Fruit fly (Drosophila melanogaster) whole organism, embryonic: ENCODE measurements around the gene CG2577.

Experiments used
- Ada2b ChIP-seq: fragments of 200-800 bp; sonication (Bioruptor generic); IDR thresholded peaks from 2 replicates; pipeline ENCODE4 v1.3.6; 2022; ENCODE audit warnings: missing biosample characterization, missing genetic modification characterization
- Atf6 ChIP-seq: fragments of 200-800 bp; sonication (Bioruptor generic); IDR thresholded peaks from 2 replicates; pipeline ENCODE4 v1.3.6; 2022; ENCODE audit warnings: missing biosample characterization, missing genetic modification characterization
- Awh ChIP-seq: fragments of 200-800 bp; sonication (Bioruptor generic); IDR thresholded peaks from 2 replicates; pipeline ENCODE4, ENCODE4 v1.3.6; 2022; ENCODE audit warnings: missing biosample characterization, missing genetic modification characterization
- CG10462 ChIP-seq: fragments of 200-800 bp; sonication (Bioruptor generic); optimal IDR thresholded peaks from 2 replicates; lab custom pipeline; 2016; ENCODE audit warnings: missing biosample characterization, missing genetic modification characterization
- CG11093 ChIP-seq: fragments of 200-800 bp; sonication (Bioruptor generic); IDR thresholded peaks from 3 replicates; pipeline ENCODE4 v1.3.6; 2022; ENCODE audit warnings: missing biosample characterization, missing genetic modification characterization
- CG11398 ChIP-seq: fragments of 200-800 bp; sonication (Bioruptor generic); optimal IDR thresholded peaks from 2 replicates; lab custom pipeline; 2016; ENCODE audit warnings: missing biosample characterization, missing genetic modification characterization
- CG13424 ChIP-seq: fragments of 200-800 bp; sonication (Bioruptor generic); optimal IDR thresholded peaks from 2 replicates; lab custom pipeline; 2019; ENCODE audit warnings: missing biosample characterization, mild to moderate bottlenecking, missing genetic modification characterization, moderate library complexity
- CG13775 ChIP-seq: fragments of 200-800 bp; sonication (Bioruptor generic); optimal IDR thresholded peaks from 3 replicates; lab custom pipeline; 2017; ENCODE audit warnings: missing biosample characterization, mild to moderate bottlenecking, missing genetic modification characterization
- CG15601 ChIP-seq: fragments of 200-800 bp; sonication (Bioruptor generic); optimal IDR thresholded peaks from 3 replicates; lab custom pipeline; 2019; ENCODE audit warnings: missing biosample characterization, mild to moderate bottlenecking, missing genetic modification characterization, moderate library complexity
- CG2202 ChIP-seq: fragments of 200-800 bp; sonication (Bioruptor generic); optimal IDR thresholded peaks from 2 replicates; lab custom pipeline; 2018; ENCODE audit warnings: missing biosample characterization, mild to moderate bottlenecking, missing genetic modification characterization
- CG2712 ChIP-seq: fragments of 200-800 bp; optimal IDR thresholded peaks from 3 replicates; lab custom pipeline; 2019; ENCODE audit warnings: missing biosample characterization, mild to moderate bottlenecking, missing genetic modification characterization, moderate library complexity
- CG31224 ChIP-seq: fragments of 200-800 bp; sonication (Bioruptor generic); IDR thresholded peaks from 2 replicates; pipeline ENCODE4 v1.3.6; 2022; ENCODE audit warnings: missing biosample characterization, missing genetic modification characterization
- CG3726 ChIP-seq: fragments of 200-800 bp; sonication (Bioruptor generic); IDR thresholded peaks from 3 replicates; pipeline ENCODE4, ENCODE4 v1.3.6; 2022; ENCODE audit warnings: missing biosample characterization, missing genetic modification characterization
- CG42726 ChIP-seq: fragments of 200-800 bp; sonication (Bioruptor generic); IDR thresholded peaks from 2 replicates; pipeline ENCODE4 v1.3.6; 2022; ENCODE audit warnings: missing biosample characterization, missing genetic modification characterization; ENCODE audit not compliant: partially characterized antibody
- CG5245 ChIP-seq: fragments of 200-800 bp; sonication (Bioruptor generic); optimal IDR thresholded peaks from 3 replicates; lab custom pipeline; 2016; ENCODE audit warnings: missing biosample characterization, missing genetic modification characterization
- CG6254 ChIP-seq: fragments of 200-800 bp; sonication (Bioruptor generic); optimal IDR thresholded peaks from 3 replicates; lab custom pipeline; 2017; ENCODE audit warnings: mild to moderate bottlenecking, missing biosample characterization, missing genetic modification reagents, missing genetic modification characterization
- CG9797 ChIP-seq: fragments of 200-800 bp; sonication (Bioruptor generic); optimal IDR thresholded peaks from 3 replicates; lab custom pipeline; 2018; ENCODE audit warnings: missing biosample characterization, mild to moderate bottlenecking, missing genetic modification characterization
- CG9876 ChIP-seq: fragments of 200-800 bp; sonication (Bioruptor generic); optimal IDR thresholded peaks from 2 replicates; lab custom pipeline; 2016; ENCODE audit warnings: missing biosample characterization, missing genetic modification characterization
- CG9932 ChIP-seq: fragments of 200-800 bp; sonication (Bioruptor generic); IDR thresholded peaks from 2 replicates; pipeline ENCODE4 v1.3.6; 2022; ENCODE audit warnings: missing biosample characterization, missing genetic modification characterization
- CTCF ChIP-seq: fragments of 200-800 bp; sonication (Bioruptor generic); optimal IDR thresholded peaks from 2 replicates; lab custom pipeline; 2017; ENCODE audit warnings: missing biosample characterization, mild to moderate bottlenecking, missing genetic modification characterization, moderate library complexity
- Fer3 ChIP-seq: fragments of 200-800 bp; sonication (Bioruptor generic); optimal IDR thresholded peaks from 2 replicates; lab custom pipeline; 2018; ENCODE audit warnings: missing biosample characterization, mild to moderate bottlenecking, missing genetic modification characterization, moderate library complexity
- HLH3B ChIP-seq: fragments of 200-800 bp; sonication (Bioruptor generic); IDR thresholded peaks from 2 replicates; pipeline ENCODE4 v1.3.6; 2022; ENCODE audit warnings: missing biosample characterization, missing genetic modification characterization
- Hr39 ChIP-seq: fragments of >200 bp; optimal IDR thresholded peaks from 2 replicates; lab custom pipeline; 2017
- MESR4 ChIP-seq: fragments of 200-800 bp; sonication (Bioruptor generic); optimal IDR thresholded peaks from 2 replicates; lab custom pipeline; 2018; ENCODE audit warnings: missing biosample characterization, mild to moderate bottlenecking, missing genetic modification characterization, moderate library complexity
- Mes4 ChIP-seq: fragments of 200-800 bp; sonication (Bioruptor generic); optimal IDR thresholded peaks from 2 replicates; lab custom pipeline; 2016; ENCODE audit warnings: missing biosample characterization, missing genetic modification characterization
- Opbp ChIP-seq: fragments of 200-800 bp; sonication (Bioruptor generic); IDR thresholded peaks from 3 replicates; pipeline ENCODE4 v1.3.6; 2022; ENCODE audit warnings: missing biosample characterization, missing genetic modification characterization; ENCODE audit not compliant: partially characterized antibody
- Side ChIP-seq: fragments of 200-800 bp; sonication (Bioruptor generic); optimal IDR thresholded peaks from 2 replicates; lab custom pipeline; 2016; ENCODE audit warnings: missing biosample characterization, missing genetic modification characterization
- ap ChIP-seq: fragments of 200-800 bp; sonication (Bioruptor generic); IDR thresholded peaks from 2 replicates; pipeline ENCODE4 v1.3.6; 2022; ENCODE audit warnings: missing biosample characterization, missing genetic modification characterization
- cad ChIP-seq: fragments of >200 bp; optimal IDR thresholded peaks from 2 replicates; lab custom pipeline; 2017; ENCODE audit warnings: missing biosample characterization, missing genetic modification characterization
- caup ChIP-seq: fragments of 200-800 bp; sonication (Bioruptor generic); optimal IDR thresholded peaks from 3 replicates; lab custom pipeline; 2017; ENCODE audit warnings: missing biosample characterization, mild to moderate bottlenecking, missing genetic modification characterization, moderate library complexity; ENCODE audit not compliant: severe bottlenecking
- corto ChIP-seq: fragments of 200-800 bp; sonication (Bioruptor generic); optimal IDR thresholded peaks from 2 replicates; lab custom pipeline; 2016; ENCODE audit warnings: missing biosample characterization, mild to moderate bottlenecking, missing genetic modification characterization, moderate library complexity
- dmrt99B ChIP-seq: fragments of 200-800 bp; sonication (Bioruptor generic); optimal IDR thresholded peaks from 2 replicates; lab custom pipeline; 2018; ENCODE audit warnings: missing biosample characterization, mild to moderate bottlenecking, missing genetic modification characterization, moderate library complexity
- gro ChIP-seq: fragments of 200-800 bp; sonication (Bioruptor generic); optimal IDR thresholded peaks from 2 replicates; lab custom pipeline; 2016; ENCODE audit warnings: missing biosample characterization, missing genetic modification characterization
- jumu ChIP-seq: fragments of 200-800 bp; sonication (Bioruptor generic); optimal IDR thresholded peaks from 3 replicates; lab custom pipeline; 2016; ENCODE audit warnings: missing biosample characterization, missing genetic modification characterization
- org-1 ChIP-seq: fragments of 200-800 bp; sonication (Bioruptor generic); optimal IDR thresholded peaks from 2 replicates; lab custom pipeline; 2017; ENCODE audit warnings: missing biosample characterization, missing genetic modification characterization
- tll ChIP-seq, 2 experiments: fragments of 200-800 bp in 1 of 2; fragments of >200 bp in 1 of 2; sonication (Bioruptor generic) in 1 of 2; optimal IDR thresholded peaks; 2 replicates each; lab custom pipeline; 2017 to 2019; ENCODE audit warnings: missing biosample characterization in 2 of 2, missing genetic modification characterization in 2 of 2, mild to moderate bottlenecking in 1 of 2, moderate library complexity in 1 of 2
- zfh1 ChIP-seq: fragments of 200-800 bp; sonication (Bioruptor generic); IDR thresholded peaks from 3 replicates; pipeline ENCODE4 v1.3.6; 2022; ENCODE audit warnings: missing biosample characterization, missing genetic modification characterization

Gene CG2577

dm6 chrX:12372818-12373217, at the start of gene CG2577:
Gene CG2577 (plus strand): TSS chrX:12373118.
- no peak for TF ChIP-seq CG31224 (GFP tag; lab: Robert Waterston, UW)
- TF ChIP-seq cad (GFP tag; lab: Kevin White, UChicago) = no peak
- no peak for TF ChIP-seq Opbp (GFP tag; lab: Robert Waterston, UW)
- no peak for TF ChIP-seq CG15601 (tag; lab: Kevin White, UChicago)
- TF ChIP-seq CG11398 (GFP tag; lab: Kevin White, UChicago) = no peak
- no peak for TF ChIP-seq CG2712 (tag; lab: Kevin White, UChicago)
- TF ChIP-seq dmrt99B = no peak
- TF ChIP-seq caup (GFP tag; lab: Kevin White, UChicago) = no peak
- no peak for TF ChIP-seq Mes4 (GFP tag; lab: Kevin White, UChicago)
- TF ChIP-seq CG42726 = no peak
- TF ChIP-seq CG10462 (GFP tag; lab: Kevin White, UChicago) = no peak
- TF ChIP-seq CG13775 = no peak
- no peak for TF ChIP-seq CG9932 (GFP tag; lab: Robert Waterston, UW)
- TF ChIP-seq Atf6 (GFP tag; lab: Robert Waterston, UW) = no peak
- no peak for TF ChIP-seq corto (GFP tag; lab: Kevin White, UChicago)
- no peak for TF ChIP-seq CG9797 (GFP tag; lab: Kevin White, UChicago)
- TF ChIP-seq Side (GFP tag; lab: Kevin White, UChicago) = no peak
- no peak for TF ChIP-seq CG11093 (GFP tag; lab: Robert Waterston, UW)
- TF ChIP-seq MESR4 (GFP tag; lab: Kevin White, UChicago) = no peak

- TF ChIP-seq tll (GFP tag; optimal IDR thresholded peaks at IDR 0.05; lab: Kevin White, UChicago) (no peak), jumu (GFP tag; lab: Kevin White, UChicago) (no peak), CG9876 (GFP tag; lab: Kevin White, UChicago) (no peak), CG2202 (tag; lab: Kevin White, UChicago) (no peak), Ada2b (GFP tag; lab: Robert Waterston, UW) (no peak), ap (GFP tag; lab: Robert Waterston, UW) (no peak), CTCF (GFP tag; lab: Kevin White, UChicago) (peak; percentile 69)
- TF ChIP-seq, all 482 proteins: peak for 1
Observed at dm6 chrX:12353433-12353832, 19.5 kb upstream of the CG2577 start.

- TF ChIP-seq CG6254 (no peak), CG5245 (GFP tag; lab: Kevin White, UChicago) (no peak), Hr39 (lab: Kevin White, UChicago) (peak; percentile 83), gro (GFP tag; lab: Kevin White, UChicago) (no peak)
Observed at dm6 chrX:12356093-12356492, 16.8 kb upstream of the CG2577 start.

- TF ChIP-seq CG3726 (GFP tag; lab: Robert Waterston, UW) (no peak), CG13424 (tag; lab: Kevin White, UChicago) (no peak), Awh (GFP tag; lab: Robert Waterston, UW) (no peak), HLH3B (GFP tag; lab: Robert Waterston, UW) (no peak)
Observed at dm6 chrX:12377655-12378054, 4.7 kb downstream of the CG2577 start, which contains the start of gene Ir11a. Gene Ir11a (minus strand): TSS chrX:12377755.

dm6 chrX:12386255-12386654, 13.3 kb downstream of the CG2577 start:
- TF ChIP-seq org-1 (GFP tag; lab: Kevin White, UChicago) = no peak
- peak; percentile 89 for TF ChIP-seq CTCF (GFP tag; lab: Kevin White, UChicago)
- no peak for TF ChIP-seq Fer3
- TF ChIP-seq zfh1 (GFP tag; lab: Robert Waterston, UW) = no peak
